Fruit fly (Drosophila melanogaster): ENCODE results near the gene CG43799.

dm6 chr2L:7241499-7241898 lies 14.0 kb downstream of the CG43799 start:
- TF ChIP-seq CG8632 (GFP tag; optimal IDR thresholded peaks at IDR 0.05) (no peak), Sox15 (GFP tag; optimal IDR thresholded peaks at IDR 0.05) (no peak), CG8319 (GFP tag; optimal IDR thresholded peaks at IDR 0.05) (no peak), Gug (GFP tag; IDR thresholded peaks at IDR 0.05) (no peak), dsx (GFP tag; optimal IDR thresholded peaks at IDR 0.05; ENCODE audit: poor library complexity, severe bottlenecking) (no peak), CG6792 (GFP tag; optimal IDR thresholded peaks at IDR 0.05) (no peak), CG10669 (GFP tag; optimal IDR thresholded peaks at IDR 0.05) (no peak), Lpt (GFP tag; optimal IDR thresholded peaks at IDR 0.05) (no peak)
